Worm (Caenorhabditis elegans) whole organism, L1 larva: Measurements from ENCODE around the gene srbc-37.
A peak's percentile ranks its signal among the peaks of the same experiment; 100 is the strongest.

Experiments used
- C04F5.9 ChIP-seq: sonication (generic microtip); optimal IDR thresholded peaks from 2 replicates; lab custom pipeline; 2016; ENCODE audit warnings: missing genetic modification characterization, missing compliant biosample characterization
- C16A3.4 ChIP-seq: fragments of 150-350 bp; optimal IDR thresholded peaks from 2 replicates; lab custom pipeline; 2014; ENCODE audit warnings: missing biosample characterization, missing genetic modification characterization
- F16B12.6 ChIP-seq: fragments of 150-350 bp; optimal IDR thresholded peaks from 2 replicates; lab custom pipeline; 2014; ENCODE audit warnings: missing biosample characterization, missing genetic modification characterization
- aha-1 ChIP-seq: fragments of 150-350 bp; optimal IDR thresholded peaks from 2 replicates; lab custom pipeline; 2014; ENCODE audit warnings: missing biosample characterization, missing genetic modification characterization
- aly-2 ChIP-seq: fragments of 150-350 bp; optimal IDR thresholded peaks from 2 replicates; lab custom pipeline; 2014; ENCODE audit warnings: missing biosample characterization, missing genetic modification characterization
- ama-1 ChIP-seq: fragments of 150-350 bp; optimal IDR thresholded peaks from 2 replicates; lab custom pipeline; 2014
- blmp-1 ChIP-seq: fragments of 150-350 bp; optimal IDR thresholded peaks from 2 replicates; lab custom pipeline; 2014; ENCODE audit warnings: missing biosample characterization, missing genetic modification characterization
- ceh-8 ChIP-seq: fragments of 200-800 bp; sonication (Bioruptor generic); optimal IDR thresholded peaks from 2 replicates; lab custom pipeline; 2018; ENCODE audit warnings: mild to moderate bottlenecking, missing genetic modification characterization, moderate library complexity, missing compliant biosample characterization
- ceh-82 ChIP-seq, 3 experiments: fragments of 150-350 bp in 1 of 3; sonication (generic microtip) in 2 of 3; optimal IDR thresholded peaks; 2 replicates each; lab custom pipeline; 2014 to 2017; ENCODE audit warnings: missing biosample characterization in 3 of 3, missing genetic modification characterization in 3 of 3
- ceh-90 ChIP-seq: sonication (generic microtip); optimal IDR thresholded peaks from 2 replicates; lab custom pipeline; 2016; ENCODE audit warnings: missing genetic modification characterization, missing compliant biosample characterization
- ces-1 ChIP-seq: fragments of 150-350 bp; optimal IDR thresholded peaks from 2 replicates; lab custom pipeline; 2014; ENCODE audit warnings: missing biosample characterization, missing genetic modification reagents, missing genetic modification characterization
- dpl-1 ChIP-seq, 3 experiments: fragments of 150-350 bp in 2 of 3; sonication (generic microtip) in 1 of 3; optimal IDR thresholded peaks; 2 replicates each; lab custom pipeline; 2014 to 2017; ENCODE audit warnings: missing biosample characterization in 3 of 3, missing genetic modification characterization in 3 of 3, missing genetic modification reagents in 3 of 3
- efl-1 ChIP-seq, 4 experiments: fragments of 150-350 bp; optimal IDR thresholded peaks in 3 of 4; peaks in 1 of 4; 1 replicate in 1 of 4; 2 replicates in 3 of 4; lab custom pipeline; 2014; ENCODE audit warnings: missing biosample characterization in 2 of 4, missing genetic modification characterization in 2 of 4, missing genetic modification reagents in 2 of 4
- efl-3 ChIP-seq: fragments of 200-800 bp; sonication (Bioruptor generic); optimal IDR thresholded peaks from 2 replicates; lab custom pipeline; 2018; ENCODE audit warnings: mild to moderate bottlenecking, missing genetic modification characterization, missing compliant biosample characterization
- elt-2 ChIP-seq: sonication (generic microtip); optimal IDR thresholded peaks from 2 replicates; lab custom pipeline; 2016; ENCODE audit warnings: missing genetic modification characterization, mild to moderate bottlenecking, inconsistent platforms, missing compliant biosample characterization, missing genetic modification reagents
- ets-5 ChIP-seq: fragments of 200-800 bp; sonication (Bioruptor generic); IDR thresholded peaks from 2 replicates; pipeline ENCODE4 v1.3.6; 2022; ENCODE audit warnings: missing genetic modification characterization, missing compliant biosample characterization
- fkh-10 ChIP-seq: sonication (generic microtip); optimal IDR thresholded peaks from 2 replicates; lab custom pipeline; 2017; ENCODE audit warnings: missing biosample characterization, missing genetic modification reagents, missing genetic modification characterization
- fkh-8 ChIP-seq: sonication (generic microtip); optimal IDR thresholded peaks from 2 replicates; lab custom pipeline; 2016; ENCODE audit warnings: mild to moderate bottlenecking, missing genetic modification characterization, missing compliant biosample characterization
- fos-1 ChIP-seq: fragments of 150-350 bp; optimal IDR thresholded peaks from 2 replicates; lab custom pipeline; 2014; ENCODE audit warnings: missing biosample characterization, missing genetic modification characterization
- grh-1 ChIP-seq: fragments of 200-800 bp; sonication (Bioruptor generic); IDR thresholded peaks from 2 replicates; pipeline ENCODE4 v1.3.6; 2022; ENCODE audit warnings: missing genetic modification reagents, missing genetic modification characterization, missing compliant biosample characterization
- hpl-2 ChIP-seq: fragments of 150-350 bp; optimal IDR thresholded peaks from 2 replicates; lab custom pipeline; 2014; ENCODE audit warnings: missing biosample characterization, missing genetic modification reagents, missing genetic modification characterization
- irx-1 ChIP-seq: sonication (generic microtip); optimal IDR thresholded peaks from 2 replicates; lab custom pipeline; 2016; ENCODE audit warnings: missing genetic modification characterization, missing compliant biosample characterization
- jun-1 ChIP-seq: fragments of 150-350 bp; optimal IDR thresholded peaks from 2 replicates; lab custom pipeline; 2014; ENCODE audit warnings: missing biosample characterization, missing genetic modification reagents, missing genetic modification characterization
- lin-39 ChIP-seq: fragments of 150-350 bp; optimal IDR thresholded peaks from 2 replicates; lab custom pipeline; 2014; ENCODE audit warnings: missing biosample characterization, missing genetic modification reagents, missing genetic modification characterization
- lir-3 ChIP-seq: sonication (generic microtip); optimal IDR thresholded peaks from 2 replicates; lab custom pipeline; 2016; ENCODE audit warnings: mild to moderate bottlenecking, missing genetic modification characterization, moderate library complexity, missing compliant biosample characterization; ENCODE audit not compliant: poor library complexity
- mab-9 ChIP-seq: fragments of 200-800 bp; sonication (Bioruptor generic); IDR thresholded peaks from 2 replicates; pipeline ENCODE4 v1.3.6; 2022; ENCODE audit warnings: missing genetic modification reagents, missing genetic modification characterization, missing compliant biosample characterization
- mdl-1 ChIP-seq, 2 experiments: fragments of 150-350 bp; optimal IDR thresholded peaks; 2 replicates each; lab custom pipeline; 2014 to 2017; ENCODE audit warnings: missing biosample characterization in 2 of 2, missing genetic modification characterization in 2 of 2, inconsistent platforms in 1 of 2
- nhr-11 ChIP-seq: fragments of 150-350 bp; optimal IDR thresholded peaks from 2 replicates; lab custom pipeline; 2014; ENCODE audit warnings: missing biosample characterization, missing genetic modification characterization
- nhr-19 ChIP-seq: fragments of 200-800 bp; sonication (Bioruptor generic); conservative IDR thresholded peaks from 2 replicates; pipeline ENCODE4 v1.3.6; 2022; ENCODE audit warnings: missing genetic modification characterization, missing compliant biosample characterization
- nhr-20 ChIP-seq: sonication (generic microtip); optimal IDR thresholded peaks from 2 replicates; lab custom pipeline; 2016; ENCODE audit warnings: mild to moderate bottlenecking, missing genetic modification characterization, missing compliant biosample characterization
- nhr-76 ChIP-seq: sonication (generic microtip); optimal IDR thresholded peaks from 2 replicates; lab custom pipeline; 2017; ENCODE audit warnings: missing biosample characterization, missing genetic modification characterization
- nhr-77 ChIP-seq: fragments of 150-350 bp; optimal IDR thresholded peaks from 2 replicates; lab custom pipeline; 2014; ENCODE audit warnings: missing biosample characterization, missing genetic modification characterization
- nhr-84 ChIP-seq: sonication (generic microtip); optimal IDR thresholded peaks from 2 replicates; lab custom pipeline; 2017; ENCODE audit warnings: missing biosample characterization, missing genetic modification characterization
- nhr-85 ChIP-seq: sonication (generic microtip); peaks from one replicate; lab custom pipeline; 2016; ENCODE audit warnings: missing genetic modification characterization, inconsistent platforms, missing compliant biosample characterization
- nhr-90 ChIP-seq: sonication (generic microtip); optimal IDR thresholded peaks from 2 replicates; lab custom pipeline; 2016; ENCODE audit warnings: mild to moderate bottlenecking, missing genetic modification characterization, missing compliant biosample characterization; ENCODE audit not compliant: poor library complexity
- rnt-1 ChIP-seq: sonication (generic microtip); optimal IDR thresholded peaks from 2 replicates; lab custom pipeline; 2016; ENCODE audit warnings: mild to moderate bottlenecking, missing genetic modification characterization, moderate library complexity, missing compliant biosample characterization
- snu-23 ChIP-seq: sonication (generic microtip); optimal IDR thresholded peaks from 2 replicates; lab custom pipeline; 2016; ENCODE audit warnings: missing genetic modification characterization, missing compliant biosample characterization
- sox-4 ChIP-seq: sonication (generic microtip); optimal IDR thresholded peaks from 2 replicates; lab custom pipeline; 2016; ENCODE audit warnings: missing genetic modification characterization, missing compliant biosample characterization
- sptf-1 ChIP-seq: fragments of 150-350 bp; optimal IDR thresholded peaks from 2 replicates; lab custom pipeline; 2014; ENCODE audit warnings: missing biosample characterization, missing genetic modification characterization
- sup-37 ChIP-seq: fragments of 200-800 bp; sonication (Bioruptor generic); optimal IDR thresholded peaks from 2 replicates; lab custom pipeline; 2018; ENCODE audit warnings: mild to moderate bottlenecking, missing genetic modification characterization, missing compliant biosample characterization
- swsn-7 ChIP-seq: sonication (generic microtip); optimal IDR thresholded peaks from 2 replicates; lab custom pipeline; 2016; ENCODE audit warnings: missing genetic modification characterization, missing compliant biosample characterization
- unc-130 ChIP-seq: fragments of 150-350 bp; optimal IDR thresholded peaks from 2 replicates; lab custom pipeline; 2017; ENCODE audit warnings: missing biosample characterization, missing genetic modification characterization, inconsistent platforms
- unc-62 ChIP-seq: fragments of 150-350 bp; optimal IDR thresholded peaks from 2 replicates; lab custom pipeline; 2014; ENCODE audit warnings: missing biosample characterization, missing genetic modification reagents, missing genetic modification characterization
- vab-15 ChIP-seq: sonication (generic microtip); optimal IDR thresholded peaks from 2 replicates; lab custom pipeline; 2017; ENCODE audit warnings: missing genotype, mild to moderate bottlenecking, missing genetic modification characterization, missing compliant biosample characterization
- xbp-1 ChIP-seq: sonication (generic microtip); optimal IDR thresholded peaks from 2 replicates; lab custom pipeline; 2016; ENCODE audit warnings: missing genetic modification characterization, missing compliant biosample characterization
- zag-1 ChIP-seq: fragments of 150-350 bp; optimal IDR thresholded peaks from 2 replicates; lab custom pipeline; 2014; ENCODE audit warnings: missing biosample characterization, missing genetic modification characterization
- zip-4 ChIP-seq: fragments of 200-800 bp; sonication (Bioruptor generic); optimal IDR thresholded peaks from 2 replicates; lab custom pipeline; 2018; ENCODE audit warnings: mild to moderate bottlenecking, missing genetic modification characterization, moderate library complexity, missing compliant biosample characterization
- ztf-11 ChIP-seq, 2 experiments: sonication (generic microtip); optimal IDR thresholded peaks; 2 replicates each; lab custom pipeline; 2016 to 2017; ENCODE audit warnings: missing genetic modification characterization in 2 of 2, missing biosample characterization in 1 of 2, missing compliant biosample characterization in 1 of 2
- ztf-4 ChIP-seq: fragments of 150-350 bp; optimal IDR thresholded peaks from 2 replicates; lab custom pipeline; 2014; ENCODE audit warnings: missing biosample characterization, missing genetic modification characterization

The srbc-37 gene

DNA sequence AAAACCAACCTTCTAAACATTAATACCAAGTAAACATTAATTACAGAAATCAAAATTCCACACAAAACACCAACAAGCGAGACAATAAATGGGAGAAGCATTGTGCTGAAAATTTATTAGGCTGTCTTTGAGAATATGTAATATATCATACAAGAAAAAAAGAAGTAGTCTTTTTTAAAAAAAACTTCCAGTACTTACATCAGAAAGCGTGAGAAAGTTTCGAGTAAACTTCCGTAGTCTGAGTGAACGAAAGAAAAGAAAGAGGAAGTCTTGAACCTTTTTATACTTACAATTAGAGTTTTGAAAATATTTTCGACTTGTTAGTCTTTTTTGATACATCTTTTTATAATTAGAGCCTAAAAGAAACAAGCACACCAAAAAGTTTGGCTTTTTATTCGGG lies 17.4 kb downstream of the srbc-37 start, which contains the start of gene srbc-40:
Gene srbc-40 (minus strand): TSS at position 101 of the 400 bp plus-strand sequence.
- TF ChIP-seq ets-5 (no peak), F16B12.6 (no peak), hpl-2 (no peak), ceh-90 (tag; lab: Kevin White, UChicago) (no peak), nhr-84 (no peak)

DNA sequence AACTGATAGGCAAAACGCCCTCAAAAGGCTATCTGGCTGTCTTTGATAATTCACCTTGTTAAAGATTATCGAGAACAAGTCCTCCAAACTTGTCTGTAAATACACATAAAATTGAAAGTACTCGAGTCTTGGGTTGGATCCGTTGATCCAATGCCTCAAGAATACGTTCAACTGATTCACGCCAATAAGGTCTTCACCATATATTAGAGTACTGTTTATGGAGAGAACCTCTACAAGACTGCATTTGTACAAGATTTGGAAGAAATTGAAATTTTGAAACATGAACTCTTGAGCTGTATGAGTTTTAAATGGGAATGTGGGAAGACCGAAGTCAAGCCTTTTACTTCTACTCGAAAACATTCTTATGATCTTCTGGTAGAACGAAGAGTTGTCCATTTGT lies 20.5 kb downstream of the srbc-37 start:
- TF ChIP-seq xbp-1 (tag; lab: Kevin White, UChicago) (no peak), ceh-82 (tag; optimal IDR thresholded peaks at IDR 0.05; lab: Kevin White, UChicago) (no peak), ztf-4 (tag; lab: Kevin White, UChicago) (no peak), vab-15 (tag; lab: Kevin White, UChicago) (no peak), zip-4 (GFP tag; lab: Kevin White, UChicago) (no peak), F16B12.6 (no peak), rnt-1 (tag; lab: Kevin White, UChicago) (no peak), nhr-19 (no peak), nhr-77 (tag; lab: Kevin White, UChicago) (no peak), mdl-1 (tag; optimal IDR thresholded peaks at IDR 0.05; lab: Kevin White, UChicago) (no peak), ets-5 (no peak), dpl-1 (GFP tag; optimal IDR thresholded peaks at IDR 0.05; lab: Kevin White, UChicago) (no peak), ceh-8 (GFP tag; lab: Kevin White, UChicago) (no peak)

DNA sequence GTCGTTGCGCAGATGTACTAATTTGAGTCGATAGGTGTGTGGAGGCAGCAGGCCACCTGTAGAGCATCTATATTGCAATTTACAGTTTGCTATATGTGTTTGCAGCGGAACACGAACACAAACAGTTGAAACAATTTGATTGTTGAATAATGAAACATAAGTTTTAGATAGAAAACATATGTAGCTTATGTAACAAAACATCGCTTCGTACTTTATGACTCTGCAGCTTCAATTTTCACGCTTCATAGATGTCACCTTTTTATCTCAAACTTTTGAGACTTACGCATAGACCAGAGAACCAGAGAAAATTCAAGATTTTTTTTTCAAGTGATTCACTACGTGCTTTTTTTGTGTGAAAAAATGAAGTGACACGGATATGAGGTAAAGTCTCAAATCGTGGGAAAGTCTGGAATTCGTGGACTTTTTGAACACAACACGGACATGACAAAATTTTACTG lies 21.6 kb downstream of the srbc-37 start, which contains the start of gene fbxb-72:
Gene fbxb-72 (minus strand): TSS at position 58 of the 458 bp plus-strand sequence.
- TF ChIP-seq fkh-8 (peak; percentile 46), C04F5.9 (tag; lab: Kevin White, UChicago) (peak; percentile 21), nhr-84 (peak; percentile 59), zip-4 (GFP tag; lab: Kevin White, UChicago) (peak; percentile 23), nhr-11 (tag; lab: Kevin White, UChicago) (peak; percentile 17), vab-15 (tag; lab: Kevin White, UChicago) (no peak), unc-130 (no peak), grh-1 (GFP tag; lab: Robert Waterston, UW) (no peak), jun-1 (peak; percentile 48), nhr-76 (tag; lab: Kevin White, UChicago) (no peak), swsn-7 (tag; lab: Kevin White, UChicago) (peak; percentile 7), fos-1 (tag; lab: Kevin White, UChicago) (no peak), hpl-2 (peak; percentile 75), nhr-90 (tag; lab: Kevin White, UChicago) (peak; percentile 76), efl-1 (optimal IDR thresholded peaks at IDR 0.05; lab: Kevin White, UChicago) (peak; percentile 37 to 38), efl-1 (GFP tag; optimal IDR thresholded peaks at IDR 0.05 in 1 of 2; lab: Kevin White, UChicago) (peak in 1 of 2 experiments; percentile 95), nhr-20 (peak; percentile 51), sox-4 (tag; lab: Kevin White, UChicago) (no peak), nhr-85 (tag; lab: Kevin White, UChicago) (no peak), unc-62 (GFP tag; lab: Kevin White, UChicago) (no peak), lin-39 (tag; lab: Kevin White, UChicago) (peak; percentile 37), lir-3 (tag; lab: Kevin White, UChicago) (peak; percentile 47), ama-1 (peak; percentile 89), ces-1 (GFP tag; lab: Kevin White, UChicago) (no peak), aha-1 (tag; lab: Kevin White, UChicago) (no peak), sptf-1 (tag; lab: Kevin White, UChicago) (no peak), zag-1 (tag; lab: Kevin White, UChicago) (no peak), irx-1 (peak; percentile 3), elt-2 (tag; lab: Kevin White, UChicago) (peak; percentile 60), ztf-4 (tag; lab: Kevin White, UChicago) (peak; percentile 85), fkh-10 (GFP tag; lab: Kevin White, UChicago) (no peak), mab-9 (no peak), aly-2 (tag; lab: Kevin White, UChicago) (peak; percentile 100), efl-3 (no peak), ztf-11 (tag; optimal IDR thresholded peaks at IDR 0.05; lab: Kevin White, UChicago) (peak in 1 of 2 experiments; percentile 5), snu-23 (GFP tag; lab: Kevin White, UChicago) (peak; percentile 78), C16A3.4 (tag; lab: Kevin White, UChicago) (peak; percentile 92), dpl-1 (GFP tag; optimal IDR thresholded peaks at IDR 0.05; lab: Kevin White, UChicago) (no peak), sup-37 (GFP tag; lab: Kevin White, UChicago) (peak; percentile 55), blmp-1 (tag; lab: Kevin White, UChicago) (no peak)
